Fruit fly (Drosophila melanogaster) whole organism, embryonic: ENCODE results near the gene kri.

Experiments
- Adf1 ChIP-seq: fragments of 200-800 bp; sonication (Bioruptor generic); IDR thresholded peaks from 2 replicates; pipeline ENCODE4 v1.3.6; 2022; ENCODE audit warnings: missing biosample characterization, missing genetic modification characterization
- Bgb ChIP-seq: fragments of 200-800 bp; sonication (Bioruptor generic); IDR thresholded peaks from 2 replicates; pipeline ENCODE4 v1.3.6; 2022; ENCODE audit warnings: missing biosample characterization, missing genetic modification characterization; ENCODE audit not compliant: partially characterized antibody
- CG10462 ChIP-seq: fragments of 200-800 bp; sonication (Bioruptor generic); optimal IDR thresholded peaks from 2 replicates; lab custom pipeline; 2016; ENCODE audit warnings: missing biosample characterization, missing genetic modification characterization
- CG11398 ChIP-seq: fragments of 200-800 bp; sonication (Bioruptor generic); optimal IDR thresholded peaks from 2 replicates; lab custom pipeline; 2016; ENCODE audit warnings: missing biosample characterization, missing genetic modification characterization
- CG11695 ChIP-seq: fragments of 200-800 bp; sonication (Bioruptor generic); IDR thresholded peaks from 3 replicates; pipeline ENCODE4 v1.3.6; 2022; ENCODE audit warnings: missing biosample characterization, missing genetic modification characterization
- CG12659 ChIP-seq: fragments of 200-800 bp; sonication (Bioruptor generic); optimal IDR thresholded peaks from 3 replicates; lab custom pipeline; 2017; ENCODE audit warnings: mild to moderate bottlenecking, missing biosample characterization, missing genetic modification reagents, missing genetic modification characterization
- CG15011 ChIP-seq: fragments of 200-800 bp; sonication (Bioruptor generic); optimal IDR thresholded peaks from 3 replicates; lab custom pipeline; 2018; ENCODE audit warnings: missing biosample characterization, mild to moderate bottlenecking, missing genetic modification characterization
- CG15601 ChIP-seq: fragments of 200-800 bp; sonication (Bioruptor generic); optimal IDR thresholded peaks from 3 replicates; lab custom pipeline; 2019; ENCODE audit warnings: missing biosample characterization, mild to moderate bottlenecking, missing genetic modification characterization, moderate library complexity
- CG15696 ChIP-seq: fragments of 200-800 bp; sonication (Bioruptor generic); optimal IDR thresholded peaks from 2 replicates; lab custom pipeline; 2019; ENCODE audit warnings: missing biosample characterization, mild to moderate bottlenecking, missing genetic modification characterization, moderate library complexity
- CG17568 ChIP-seq: fragments of 200-800 bp; sonication (Bioruptor generic); optimal IDR thresholded peaks from 2 replicates; lab custom pipeline; 2018; ENCODE audit warnings: missing biosample characterization, mild to moderate bottlenecking, missing genetic modification characterization, moderate library complexity
- CG17802 ChIP-seq: fragments of 200-800 bp; sonication (Bioruptor generic); optimal IDR thresholded peaks from 2 replicates; lab custom pipeline; 2018; ENCODE audit warnings: missing biosample characterization, mild to moderate bottlenecking, missing genetic modification characterization, moderate library complexity
- CG18764 ChIP-seq: fragments of 200-800 bp; sonication (Bioruptor generic); optimal IDR thresholded peaks from 3 replicates; lab custom pipeline; 2016; ENCODE audit warnings: missing biosample characterization, missing genetic modification characterization
- CG42726 ChIP-seq: fragments of 200-800 bp; sonication (Bioruptor generic); IDR thresholded peaks from 2 replicates; pipeline ENCODE4 v1.3.6; 2022; ENCODE audit warnings: missing biosample characterization, missing genetic modification characterization; ENCODE audit not compliant: partially characterized antibody
- CG4404 ChIP-seq: fragments of 200-800 bp; sonication (Bioruptor generic); IDR thresholded peaks from 2 replicates; pipeline ENCODE4 v1.3.6; 2022; ENCODE audit warnings: missing biosample characterization, missing genetic modification characterization
- CG6854 ChIP-seq: fragments of 200-800 bp; sonication (Bioruptor generic); optimal IDR thresholded peaks from 3 replicates; lab custom pipeline; 2017; ENCODE audit warnings: missing biosample characterization, mild to moderate bottlenecking, missing genetic modification characterization
- CG8478 ChIP-seq: fragments of >200 bp; optimal IDR thresholded peaks from 2 replicates; lab custom pipeline; 2018
- CG9797 ChIP-seq: fragments of 200-800 bp; sonication (Bioruptor generic); optimal IDR thresholded peaks from 3 replicates; lab custom pipeline; 2018; ENCODE audit warnings: missing biosample characterization, mild to moderate bottlenecking, missing genetic modification characterization
- CHES-1-like ChIP-seq: fragments of 200-800 bp; sonication (Bioruptor generic); optimal IDR thresholded peaks from 2 replicates; lab custom pipeline; 2016; ENCODE audit warnings: missing biosample characterization, missing genetic modification characterization
- D ChIP-seq, 2 experiments: fragments of 200-800 bp in 1 of 2; fragments of >200 bp in 1 of 2; sonication (Bioruptor generic) in 1 of 2; optimal IDR thresholded peaks; 2 replicates in 1 of 2; 3 replicates in 1 of 2; lab custom pipeline; 2017; ENCODE audit warnings: mild to moderate bottlenecking in 1 of 2, missing biosample characterization in 1 of 2, missing genetic modification characterization in 1 of 2, missing genetic modification reagents in 1 of 2
- Doc3 ChIP-seq: fragments of 200-800 bp; sonication (Bioruptor generic); IDR thresholded peaks from 3 replicates; pipeline ENCODE4 v1.3.6; 2022; ENCODE audit warnings: missing biosample characterization, missing genetic modification characterization; ENCODE audit not compliant: partially characterized antibody
- E2f1 ChIP-seq: fragments of 200-800 bp; sonication (Bioruptor generic); IDR thresholded peaks from 2 replicates; pipeline ENCODE4 v1.3.6; 2022; ENCODE audit warnings: missing biosample characterization, missing genetic modification characterization
- Fer2 ChIP-seq: fragments of 200-800 bp; sonication (Bioruptor generic); optimal IDR thresholded peaks from 2 replicates; lab custom pipeline; 2018; ENCODE audit warnings: missing biosample characterization, mild to moderate bottlenecking, missing genetic modification characterization, moderate library complexity
- HLH3B ChIP-seq: fragments of 200-800 bp; sonication (Bioruptor generic); IDR thresholded peaks from 2 replicates; pipeline ENCODE4 v1.3.6; 2022; ENCODE audit warnings: missing biosample characterization, missing genetic modification characterization
- HLH54F ChIP-seq: fragments of 200-800 bp; sonication (Bioruptor generic); optimal IDR thresholded peaks from 3 replicates; lab custom pipeline; 2016; ENCODE audit warnings: missing biosample characterization, missing genetic modification characterization
- Hmx ChIP-seq: fragments of 200-800 bp; sonication (Bioruptor generic); optimal IDR thresholded peaks from 2 replicates; lab custom pipeline; 2016; ENCODE audit warnings: missing biosample characterization, missing genetic modification characterization
- Mad ChIP-seq: fragments of 200-800 bp; sonication (Bioruptor generic); optimal IDR thresholded peaks from 2 replicates; lab custom pipeline; 2016; ENCODE audit warnings: missing biosample characterization, missing genetic modification characterization
- Nf-YC ChIP-seq: fragments of 200-800 bp; optimal IDR thresholded peaks from 3 replicates; lab custom pipeline; 2019; ENCODE audit warnings: missing biosample characterization, mild to moderate bottlenecking, missing genetic modification characterization, moderate library complexity
- NfI ChIP-seq: fragments of 200-800 bp; sonication (Bioruptor generic); optimal IDR thresholded peaks from 3 replicates; lab custom pipeline; 2018; ENCODE audit warnings: missing biosample characterization, mild to moderate bottlenecking, missing genetic modification characterization, moderate library complexity
- PHDP ChIP-seq: fragments of 200-800 bp; sonication (Bioruptor generic); optimal IDR thresholded peaks from 3 replicates; lab custom pipeline; 2018; ENCODE audit warnings: missing biosample characterization, mild to moderate bottlenecking, missing genetic modification characterization, moderate library complexity
- Sox100B ChIP-seq: fragments of 200-800 bp; sonication (Bioruptor generic); optimal IDR thresholded peaks from 3 replicates; lab custom pipeline; 2018; ENCODE audit warnings: missing biosample characterization, mild to moderate bottlenecking, missing genetic modification characterization
- Sry-β ChIP-seq: fragments of 200-800 bp; sonication (Bioruptor generic); optimal IDR thresholded peaks from 2 replicates; lab custom pipeline; 2018; ENCODE audit warnings: missing biosample characterization, mild to moderate bottlenecking, missing genetic modification characterization, moderate library complexity
- aop ChIP-seq: fragments of 200-800 bp; sonication (Bioruptor generic); IDR thresholded peaks from 2 replicates; pipeline ENCODE4 v1.3.6; 2022; ENCODE audit warnings: missing biosample characterization, missing genetic modification characterization
- br ChIP-seq: fragments of >200 bp; optimal IDR thresholded peaks from 2 replicates; lab custom pipeline; 2017
- bsh ChIP-seq, 2 experiments: fragments of 200-800 bp; sonication (Bioruptor generic); optimal IDR thresholded peaks; 2 replicates each; lab custom pipeline; 2017 to 2018; ENCODE audit warnings: mild to moderate bottlenecking in 2 of 2, missing biosample characterization in 2 of 2, missing genetic modification characterization in 2 of 2, moderate library complexity in 1 of 2
- crol ChIP-seq: fragments of 200-800 bp; sonication (Bioruptor generic); IDR thresholded peaks from 2 replicates; pipeline ENCODE4 v1.3.6; 2022; ENCODE audit warnings: missing biosample characterization, missing genetic modification characterization
- danr ChIP-seq: fragments of 200-800 bp; sonication (Bioruptor generic); IDR thresholded peaks from 2 replicates; pipeline ENCODE4 v1.3.6; 2022; ENCODE audit warnings: missing biosample characterization, missing genetic modification characterization
- dysf ChIP-seq: fragments of 200-800 bp; sonication (Bioruptor generic); IDR thresholded peaks from 3 replicates; pipeline ENCODE4 v1.3.6; 2022; ENCODE audit warnings: missing biosample characterization, missing genetic modification characterization
- exex ChIP-seq: fragments of 200-800 bp; sonication (Bioruptor generic); optimal IDR thresholded peaks from 4 replicates; lab custom pipeline; 2018; ENCODE audit warnings: missing biosample characterization, mild to moderate bottlenecking, missing genetic modification characterization, moderate library complexity
- kni ChIP-seq: fragments of 200-800 bp; sonication (Bioruptor generic); optimal IDR thresholded peaks from 3 replicates; lab custom pipeline; 2017; ENCODE audit warnings: mild to moderate bottlenecking, missing biosample characterization, missing genetic modification reagents, missing genetic modification characterization
- otp ChIP-seq: fragments of 200-800 bp; sonication (Bioruptor generic); IDR thresholded peaks from 3 replicates; pipeline ENCODE4, ENCODE4 v1.3.6; 2022; ENCODE audit warnings: missing biosample characterization, missing genetic modification characterization
- peb ChIP-seq: fragments of 200-800 bp; sonication (Bioruptor generic); IDR thresholded peaks from 2 replicates; pipeline ENCODE4 v1.3.6; 2022; ENCODE audit warnings: missing biosample characterization, missing genetic modification characterization
- ranshi ChIP-seq: fragments of 200-800 bp; sonication (Bioruptor generic); IDR thresholded peaks from 2 replicates; pipeline ENCODE4 v1.3.6; 2022; ENCODE audit warnings: missing biosample characterization, missing genetic modification characterization
- repo ChIP-seq: fragments of 200-800 bp; sonication (Bioruptor generic); optimal IDR thresholded peaks from 2 replicates; lab custom pipeline; 2016; ENCODE audit warnings: missing biosample characterization, missing genetic modification characterization
- schlank ChIP-seq: fragments of 200-800 bp; sonication (Bioruptor generic); optimal IDR thresholded peaks from 2 replicates; lab custom pipeline; 2018; ENCODE audit warnings: missing biosample characterization, mild to moderate bottlenecking, missing genetic modification characterization
- shn ChIP-seq: fragments of 200-800 bp; sonication (Bioruptor generic); optimal IDR thresholded peaks from 3 replicates; lab custom pipeline; 2016; ENCODE audit warnings: missing biosample characterization, missing genetic modification characterization
- sisA ChIP-seq: fragments of 200-800 bp; sonication (Bioruptor generic); IDR thresholded peaks from 2 replicates; pipeline ENCODE4 v1.3.6; 2022; ENCODE audit warnings: missing biosample characterization, missing genetic modification characterization
- tll ChIP-seq, 2 experiments: fragments of 200-800 bp in 1 of 2; fragments of >200 bp in 1 of 2; sonication (Bioruptor generic) in 1 of 2; optimal IDR thresholded peaks; 2 replicates each; lab custom pipeline; 2017 to 2019; ENCODE audit warnings: missing biosample characterization in 2 of 2, missing genetic modification characterization in 2 of 2, mild to moderate bottlenecking in 1 of 2, moderate library complexity in 1 of 2
- trem ChIP-seq: fragments of 200-800 bp; optimal IDR thresholded peaks from 3 replicates; lab custom pipeline; 2019; ENCODE audit warnings: missing biosample characterization, mild to moderate bottlenecking, missing genetic modification characterization, moderate library complexity
- usp ChIP-seq: fragments of >200 bp; optimal IDR thresholded peaks from 2 replicates; lab custom pipeline; 2017; ENCODE audit warnings: missing biosample characterization, missing genetic modification characterization
- yki ChIP-seq: fragments of >200 bp; optimal IDR thresholded peaks from 3 replicates; lab custom pipeline; 2018
- zen ChIP-seq: fragments of 200-800 bp; sonication (Bioruptor generic); optimal IDR thresholded peaks from 3 replicates; lab custom pipeline; 2018; ENCODE audit warnings: missing biosample characterization, mild to moderate bottlenecking, missing genetic modification characterization, moderate library complexity
- zfh1 ChIP-seq: fragments of 200-800 bp; sonication (Bioruptor generic); IDR thresholded peaks from 3 replicates; pipeline ENCODE4 v1.3.6; 2022; ENCODE audit warnings: missing biosample characterization, missing genetic modification characterization

The kri gene

dm6 chr3L:5813016-5813415, 2.2 kb downstream of the kri start, which contains the start of gene mad2 (continued):
- TF ChIP-seq Sox100B (GFP tag; lab: Kevin White, UChicago): no peak
- TF ChIP-seq CG12659 (GFP tag; lab: Kevin White, UChicago): peak; percentile 55
- TF ChIP-seq otp (GFP tag; lab: Robert Waterston, UW): no peak
- TF ChIP-seq CG4404: no peak
- TF ChIP-seq yki (lab: Kevin White, UChicago): no peak
- peak; percentile 22 for TF ChIP-seq trem (tag; lab: Kevin White, UChicago)
- TF ChIP-seq Fer2 (tag; lab: Kevin White, UChicago): no peak
- 0 out of 3 replicates have a peak, but pooled peaks have one; percentile 21 for TF ChIP-seq zfh1
- no peak for TF ChIP-seq exex (tag; lab: Kevin White, UChicago)
- TF ChIP-seq kni: no peak
- no peak for TF ChIP-seq HLH54F (GFP tag; lab: Kevin White, UChicago)
- no peak for TF ChIP-seq CG18764
- no peak for TF ChIP-seq CG17568 (GFP tag; lab: Kevin White, UChicago)
- peak; percentile 28 for TF ChIP-seq zen (tag; lab: Kevin White, UChicago)
- TF ChIP-seq Adf1 (GFP tag; lab: Robert Waterston, UW): no peak
- no peak for TF ChIP-seq CG15696 (tag; lab: Kevin White, UChicago)
- peak; percentile 28 for TF ChIP-seq Nf-YC (tag; lab: Kevin White, UChicago)
- TF ChIP-seq ranshi: no peak
- TF ChIP-seq CG8478: no peak
- peak; percentile 40; the same call in 1 of the 2 replicates for TF ChIP-seq CG42726 (GFP tag; lab: Robert Waterston, UW)
- no peak for TF ChIP-seq br
- TF ChIP-seq sisA (GFP tag; lab: Robert Waterston, UW): no peak
- peak; percentile 71 for TF ChIP-seq Bgb (GFP tag; lab: Robert Waterston, UW)
- TF ChIP-seq bsh (GFP tag; optimal IDR thresholded peaks at IDR 0.05; lab: Kevin White, UChicago): no peak
- no peak for TF ChIP-seq E2f1 (GFP tag; lab: Robert Waterston, UW)
- TF ChIP-seq Doc3: no peak; the same call in 1 of the 3 replicates
- no peak for TF ChIP-seq HLH3B (GFP tag; lab: Robert Waterston, UW)
- TF ChIP-seq D (optimal IDR thresholded peaks at IDR 0.05; lab: Kevin White, UChicago): no peak
- TF ChIP-seq D (GFP tag; optimal IDR thresholded peaks at IDR 0.05; lab: Kevin White, UChicago): no peak
- TF ChIP-seq CG9797: peak; percentile 92
- peak; percentile 23 for TF ChIP-seq PHDP (tag; lab: Kevin White, UChicago)
- no peak for TF ChIP-seq CG6854 (GFP tag; lab: Kevin White, UChicago)
- TF ChIP-seq CG11695 (GFP tag; lab: Robert Waterston, UW): no peak
- TF ChIP-seq repo (GFP tag; lab: Kevin White, UChicago): no peak
- peak; percentile 54 for TF ChIP-seq CG15601 (tag; lab: Kevin White, UChicago)
- TF ChIP-seq CG15011 (GFP tag; lab: Kevin White, UChicago): no peak
- no peak for TF ChIP-seq CG17802 (tag; lab: Kevin White, UChicago)
- no peak for TF ChIP-seq peb (GFP tag; lab: Robert Waterston, UW)
- no peak for TF ChIP-seq schlank (tag; lab: Kevin White, UChicago)
- TF ChIP-seq aop: no peak
- TF ChIP-seq danr (GFP tag; lab: Robert Waterston, UW): no peak
- TF ChIP-seq CG10462 (GFP tag; lab: Kevin White, UChicago): peak; percentile 17
- peak; percentile 5 for TF ChIP-seq CHES-1-like (GFP tag; lab: Kevin White, UChicago)
- TF ChIP-seq CG11398 (GFP tag; lab: Kevin White, UChicago): no peak
- TF ChIP-seq Mad (GFP tag; lab: Kevin White, UChicago): peak; percentile 47
- no peak for TF ChIP-seq usp (GFP tag; lab: Kevin White, UChicago)
- no peak for TF ChIP-seq NfI
- TF ChIP-seq Sry-β (GFP tag; lab: Kevin White, UChicago): no peak
- no peak for TF ChIP-seq dysf (GFP tag; lab: Robert Waterston, UW)
- TF ChIP-seq tll (GFP tag; optimal IDR thresholded peaks at IDR 0.05; lab: Kevin White, UChicago): no peak
- TF ChIP-seq Hmx (GFP tag; lab: Kevin White, UChicago): no peak
- TF ChIP-seq shn: no peak
- no peak for TF ChIP-seq crol (GFP tag; lab: Robert Waterston, UW)
